Worm (Caenorhabditis elegans): ENCODE results near the gene C45B2.8.

DNA sequence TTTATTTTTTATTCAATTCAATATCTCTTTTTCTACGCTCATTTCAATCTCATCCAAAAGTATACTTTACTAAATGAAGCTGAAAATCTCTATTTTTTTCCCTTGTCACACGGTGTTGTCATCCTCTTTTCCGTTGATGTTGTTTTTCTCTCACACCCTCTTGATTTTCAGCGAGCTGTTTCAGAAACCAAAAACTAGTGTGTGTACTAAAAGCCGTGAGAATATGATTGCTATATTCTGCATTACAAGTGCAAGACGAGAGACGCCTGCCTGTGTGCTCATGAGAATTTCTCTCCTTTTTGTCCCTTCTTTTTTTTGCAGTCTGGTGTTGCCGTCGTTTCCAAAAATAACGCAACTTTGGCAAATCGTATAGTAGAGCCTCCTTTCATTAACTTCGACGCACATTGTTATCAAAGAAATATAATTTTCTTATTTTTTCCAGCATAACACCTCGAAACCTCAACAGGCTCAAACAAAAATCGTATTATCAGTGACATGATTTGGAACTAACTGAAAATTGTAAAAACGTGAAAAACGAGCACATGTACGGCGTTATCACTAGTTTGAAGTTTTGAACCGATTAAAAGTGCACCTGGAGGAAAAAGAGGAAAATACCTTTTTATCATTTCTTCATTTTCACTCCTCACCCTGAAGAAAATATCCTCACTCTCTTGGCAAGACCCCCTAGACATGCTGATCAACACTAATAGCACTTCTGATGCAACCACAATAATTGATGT, 30.5 kb downstream of the C45B2.8 start, which contains the start of gene C15H9.2:
- TF ChIP-seq tbx-2 (tag; optimal IDR thresholded peaks at IDR 0.05) (no peak), elt-2 (tag; optimal IDR thresholded peaks at IDR 0.05) (no peak), sox-4 (tag; optimal IDR thresholded peaks at IDR 0.05) (no peak), ttx-3 (tag; optimal IDR thresholded peaks at IDR 0.05) (no peak), nhr-11 (tag; optimal IDR thresholded peaks at IDR 0.05) (no peak)

Data from whole organism, late embryonic.